Fruit fly (Drosophila melanogaster) whole organism, wandering third instar larva: ENCODE results near the gene CG32237.

Source experiments
- Dif ChIP-seq: fragments of 200-275, 200-300 bp; sonication (Bioruptor generic); optimal IDR thresholded peaks from 2 replicates; lab custom pipeline; 2018; ENCODE audit warnings: missing biosample characterization, missing genetic modification characterization; ENCODE audit not compliant: partially characterized antibody
- HLH106 ChIP-seq: fragments of 200-800 bp; optimal IDR thresholded peaks from 3 replicates; lab custom pipeline; 2019; ENCODE audit warnings: missing biosample characterization, mild to moderate bottlenecking, missing genetic modification characterization, moderate library complexity
- Hnf4 ChIP-seq: fragments of 200-800 bp; sonication (Bioruptor generic); optimal IDR thresholded peaks from 2 replicates; lab custom pipeline; 2016; ENCODE audit warnings: missing biosample characterization, mild to moderate bottlenecking, missing genetic modification characterization
- Hr78 ChIP-seq: fragments of >200 bp; optimal IDR thresholded peaks from 2 replicates; lab custom pipeline; 2017; ENCODE audit warnings: missing biosample characterization, missing genetic modification characterization
- Mio ChIP-seq: sonication (Bioruptor generic); optimal IDR thresholded peaks from 2 replicates; lab custom pipeline; 2016; ENCODE audit warnings: missing biosample characterization, missing genetic modification characterization
- Myc ChIP-seq: fragments of >200 bp; optimal IDR thresholded peaks from 2 replicates; lab custom pipeline; 2017
- N ChIP-seq: fragments of >200 bp; optimal IDR thresholded peaks from 2 replicates; lab custom pipeline; 2018; ENCODE audit warnings: missing biosample characterization, missing external identifiers, missing genetic modification characterization
- OdsH ChIP-seq: fragments of 200-800 bp; sonication (Bioruptor generic); optimal IDR thresholded peaks from 2 replicates; lab custom pipeline; 2016; ENCODE audit warnings: missing biosample characterization, mild to moderate bottlenecking, missing genetic modification characterization
- br ChIP-seq: fragments of 200-800 bp; sonication (Bioruptor generic); optimal IDR thresholded peaks from 2 replicates; lab custom pipeline; 2016; ENCODE audit warnings: missing biosample characterization, missing genetic modification characterization
- brk ChIP-seq: fragments of 200-800 bp; sonication (Bioruptor generic); optimal IDR thresholded peaks from 2 replicates; lab custom pipeline; 2016; ENCODE audit warnings: missing biosample characterization, mild to moderate bottlenecking, missing genetic modification characterization
- dsf ChIP-seq: sonication (Bioruptor generic); optimal IDR thresholded peaks from 2 replicates; lab custom pipeline; 2016; ENCODE audit warnings: missing biosample characterization, missing genetic modification characterization, borderline replicate concordance
- foxo ChIP-seq, 2 experiments: fragments of 200-800 bp; sonication (Bioruptor generic); optimal IDR thresholded peaks; 2 replicates in 1 of 2; 3 replicates in 1 of 2; lab custom pipeline; 2016 to 2017; ENCODE audit warnings: missing biosample characterization in 2 of 2, missing genetic modification characterization in 2 of 2
- fru ChIP-seq: fragments of 200-800 bp; sonication (Bioruptor generic); optimal IDR thresholded peaks from 3 replicates; lab custom pipeline; 2016; ENCODE audit warnings: missing biosample characterization, mild to moderate bottlenecking, missing genetic modification characterization
- jim ChIP-seq: fragments of 175-275, 200-325 bp; sonication (Bioruptor generic); optimal IDR thresholded peaks from 2 replicates; lab custom pipeline; 2016; ENCODE audit warnings: missing biosample characterization, mild to moderate bottlenecking, missing genetic modification characterization
- pan ChIP-seq: fragments of >200 bp; optimal IDR thresholded peaks from 2 replicates; lab custom pipeline; 2017
- rgr ChIP-seq: fragments of 200-800 bp; sonication (Bioruptor generic); optimal IDR thresholded peaks from 3 replicates; lab custom pipeline; 2016; ENCODE audit warnings: missing biosample characterization, mild to moderate bottlenecking, missing genetic modification characterization

CG32237 gene

dm6 chr3L:4805174-4805573 lies 47.1 kb downstream of the CG32237 start, which contains the start of gene CG7509:
CG7509 (minus strand) TSS chr3L:4805274.
- no peak for TF ChIP-seq fru
- no peak for TF ChIP-seq jim

dm6 chr3L:4800641-4801040 lies 51.6 kb downstream of the CG32237 start:
- TF ChIP-seq N (GFP tag; lab: Kevin White, UChicago): no peak
- TF ChIP-seq HLH106 (tag; lab: Kevin White, UChicago): no peak
- TF ChIP-seq Mio (GFP tag; lab: Kevin White, UChicago): no peak
- TF ChIP-seq dsf: no peak
- no peak for TF ChIP-seq Myc
- TF ChIP-seq pan (lab: Kevin White, UChicago): no peak
- TF ChIP-seq Hnf4 (GFP tag; lab: Kevin White, UChicago): no peak
- TF ChIP-seq Hr78 (GFP tag; lab: Kevin White, UChicago): no peak
- TF ChIP-seq br (GFP tag; lab: Kevin White, UChicago): no peak
- no peak for TF ChIP-seq Dif (GFP tag; lab: Kevin White, UChicago)
- TF ChIP-seq rgr (GFP tag; lab: Kevin White, UChicago): no peak
- TF ChIP-seq OdsH: no peak
- TF ChIP-seq brk (GFP tag; lab: Kevin White, UChicago): no peak
- TF ChIP-seq foxo (GFP tag; optimal IDR thresholded peaks at IDR 0.05; lab: Kevin White, UChicago): no peak
